Worm (Caenorhabditis elegans) whole organism, L4 larva: ENCODE measurements around the gene R04B3.2.

ENCODE experiments used
- Y105C5A.15 ChIP-seq: fragments of 200-800 bp; sonication (Bioruptor generic); IDR thresholded peaks from 2 replicates; pipeline ENCODE4 v1.3.6; 2022; ENCODE audit warnings: missing genetic modification characterization, missing compliant biosample characterization
- ama-1 ChIP-seq: fragments of 150-350 bp; optimal IDR thresholded peaks from 2 replicates; lab custom pipeline; 2014; ENCODE audit warnings: inconsistent platforms, mixed read lengths
- daf-12 ChIP-seq: fragments of 150-350 bp; optimal IDR thresholded peaks from 2 replicates; lab custom pipeline; 2014; ENCODE audit warnings: missing biosample characterization, missing genetic modification reagents, missing genetic modification characterization
- daf-19 ChIP-seq: fragments of 200-800 bp; sonication (Bioruptor generic); conservative IDR thresholded peaks from 2 replicates; pipeline ENCODE4 v1.3.6; 2022; ENCODE audit warnings: missing genetic modification characterization, missing compliant biosample characterization
- lin-29 ChIP-seq: fragments of 200-800 bp; sonication (Bioruptor generic); IDR thresholded peaks from 2 replicates; pipeline ENCODE4 v1.3.6; 2022; ENCODE audit warnings: missing genetic modification reagents, missing genetic modification characterization, missing compliant biosample characterization
- lin-38 ChIP-seq: fragments of 200-800 bp; sonication (Bioruptor generic); IDR thresholded peaks from 2 replicates; pipeline ENCODE4 v1.3.6; 2022; ENCODE audit warnings: missing genetic modification reagents, missing genetic modification characterization, missing compliant biosample characterization
- lsy-2 ChIP-seq, 2 experiments: fragments of 150-350 bp in 1 of 2; sonication (generic microtip) in 1 of 2; optimal IDR thresholded peaks; 2 replicates each; lab custom pipeline; 2014 to 2017; ENCODE audit warnings: missing biosample characterization in 2 of 2, missing genetic modification characterization in 2 of 2
- nhr-76 ChIP-seq: fragments of 150-350 bp; optimal IDR thresholded peaks from 2 replicates; lab custom pipeline; 2014; ENCODE audit warnings: missing biosample characterization, missing genetic modification characterization
- pha-4 ChIP-seq, 2 experiments: fragments of 150-350 bp in 1 of 2; fragments of 200-800 bp in 1 of 2; sonication (Bioruptor generic) in 1 of 2; IDR thresholded peaks in 1 of 2; optimal IDR thresholded peaks in 1 of 2; 2 replicates each; pipeline versions ENCODE4 v1.3.6 to Lab custom; 2014 to 2022; ENCODE audit warnings: missing genetic modification characterization in 2 of 2, missing genetic modification reagents in 2 of 2, missing biosample characterization in 1 of 2, missing compliant biosample characterization in 1 of 2
- unc-62 ChIP-seq, 3 experiments: fragments of 150-350 bp in 1 of 3; sonication (generic microtip); optimal IDR thresholded peaks in 2 of 3; peaks in 1 of 3; 1 replicate in 1 of 3; 2 replicates in 2 of 3; lab custom pipeline; 2014 to 2017; ENCODE audit warnings: missing biosample characterization in 3 of 3, missing genetic modification characterization in 3 of 3, missing genetic modification reagents in 3 of 3, missing genotype in 1 of 3
- zip-11 ChIP-seq: fragments of 200-800 bp; sonication (Bioruptor generic); IDR thresholded peaks from 2 replicates; pipeline ENCODE4 v1.3.6; 2022; ENCODE audit warnings: missing genetic modification characterization, missing compliant biosample characterization

- no peak for TF ChIP-seq daf-19
- TF ChIP-seq unc-62 (GFP tag; optimal IDR thresholded peaks at IDR 0.05 in 1 of 2; lab: Kevin White, UChicago), result no peak
- TF ChIP-seq unc-62 (tag; optimal IDR thresholded peaks at IDR 0.05; lab: Kevin White, UChicago), result no peak
- TF ChIP-seq nhr-76, result no peak
- no peak for TF ChIP-seq zip-11 (GFP tag; lab: Robert Waterston, UW)
- no peak for TF ChIP-seq lin-38 (GFP tag; lab: Robert Waterston, UW)
- TF ChIP-seq ama-1 (lab: Kevin White, UChicago), result no peak
- TF ChIP-seq lin-29 (GFP tag; lab: Robert Waterston, UW), result no peak
- TF ChIP-seq daf-12 (tag; lab: Kevin White, UChicago), result no peak
- TF ChIP-seq lsy-2 (tag; optimal IDR thresholded peaks at IDR 0.05; lab: Kevin White, UChicago), result no peak
- no peak for TF ChIP-seq Y105C5A.15 (GFP tag; lab: Robert Waterston, UW)
- no peak for TF ChIP-seq pha-4 (GFP tag; IDR thresholded peaks at IDR 0.05; lab: Robert Waterston, UW)
- no peak for TF ChIP-seq pha-4 (tag; optimal IDR thresholded peaks at IDR 0.05; lab: Kevin White, UChicago)
These were observed 11.8 kb downstream of the R04B3.2 start for ce11 chrX:2461742-2462141.
